Fruit fly (Drosophila melanogaster) whole organism, adult: ENCODE results near the gene PIG-H.

Experiments used
- CG12768 ChIP-seq: fragments of 200-800 bp; sonication (Bioruptor generic); optimal IDR thresholded peaks from 2 replicates; lab custom pipeline; 2017; ENCODE audit warnings: missing biosample characterization, missing genetic modification characterization, mild to moderate bottlenecking, moderate library complexity, missing genetic modification reagents
- CG14711 ChIP-seq: fragments of 200-800 bp; sonication (Bioruptor generic); optimal IDR thresholded peaks from 2 replicates; lab custom pipeline; 2018; ENCODE audit warnings: missing biosample characterization, mild to moderate bottlenecking, missing genetic modification characterization, moderate library complexity
- CG1620 ChIP-seq: fragments of 200-800 bp; sonication (Bioruptor generic); optimal IDR thresholded peaks from 2 replicates; lab custom pipeline; 2016; ENCODE audit warnings: missing biosample characterization, missing genetic modification characterization
- CG5204 ChIP-seq: fragments of 200-800 bp; sonication (Bioruptor generic); optimal IDR thresholded peaks from 2 replicates; lab custom pipeline; 2016; ENCODE audit warnings: missing biosample characterization, missing genetic modification characterization
- CG7045 ChIP-seq: fragments of 200-800 bp; sonication (Bioruptor generic); optimal IDR thresholded peaks from 2 replicates; lab custom pipeline; 2017; ENCODE audit warnings: missing biosample characterization, mild to moderate bottlenecking, missing genetic modification characterization
- CG7101 ChIP-seq: fragments of 200-800 bp; sonication (Bioruptor generic); optimal IDR thresholded peaks from 2 replicates; lab custom pipeline; 2018; ENCODE audit warnings: missing biosample characterization, mild to moderate bottlenecking, missing genetic modification characterization, moderate library complexity
- Crg-1 ChIP-seq: fragments of 200-800 bp; sonication (Bioruptor generic); optimal IDR thresholded peaks from 2 replicates; lab custom pipeline; 2016; ENCODE audit warnings: missing biosample characterization, missing genetic modification characterization
- Hr96 ChIP-seq: fragments of 200-800 bp; sonication (Bioruptor generic); optimal IDR thresholded peaks from 2 replicates; lab custom pipeline; 2016; ENCODE audit warnings: missing biosample characterization, missing genetic modification characterization
- Mnt ChIP-seq: fragments of 200-800 bp; sonication (Bioruptor generic); optimal IDR thresholded peaks from 2 replicates; lab custom pipeline; 2016; ENCODE audit warnings: missing biosample characterization, mild to moderate bottlenecking, missing genetic modification characterization
- bab1 ChIP-seq: fragments of 200-800 bp; sonication (Bioruptor generic); optimal IDR thresholded peaks from 3 replicates; lab custom pipeline; 2019; ENCODE audit warnings: missing biosample characterization, mild to moderate bottlenecking, missing genetic modification characterization, moderate library complexity
- cic ChIP-seq: fragments of 200-800 bp; sonication (Bioruptor generic); optimal IDR thresholded peaks from 2 replicates; lab custom pipeline; 2017; ENCODE audit warnings: missing biosample characterization, mild to moderate bottlenecking, missing genetic modification characterization, moderate library complexity
- kay ChIP-seq: fragments of 200-800 bp; sonication (Bioruptor generic); peaks from one replicate; lab custom pipeline; 2016; ENCODE audit warnings: missing biosample characterization, missing genetic modification characterization, borderline replicate concordance
- tj ChIP-seq: fragments of 200-800 bp; sonication (Bioruptor generic); optimal IDR thresholded peaks from 3 replicates; lab custom pipeline; 2017; ENCODE audit warnings: missing biosample characterization, mild to moderate bottlenecking, missing genetic modification characterization, moderate library complexity
- toe ChIP-seq: fragments of 200-800 bp; sonication (Bioruptor generic); optimal IDR thresholded peaks from 2 replicates; lab custom pipeline; 2016; ENCODE audit warnings: missing biosample characterization, missing genetic modification characterization

dm6 chr3R:7973049-7973448 is 26.6 kb upstream of the PIG-H start:
- no peak for TF ChIP-seq Mnt (GFP tag; lab: Kevin White, UChicago)
- TF ChIP-seq cic (GFP tag; lab: Kevin White, UChicago): no peak
- TF ChIP-seq CG7101 (tag; lab: Kevin White, UChicago): no peak
- TF ChIP-seq Hr96 (GFP tag; lab: Kevin White, UChicago): no peak
- TF ChIP-seq tj: no peak
- TF ChIP-seq CG14711 (tag; lab: Kevin White, UChicago): no peak
- no peak for TF ChIP-seq kay
- no peak for TF ChIP-seq CG12768
- TF ChIP-seq CG1620 (GFP tag; lab: Kevin White, UChicago): no peak
- TF ChIP-seq toe (GFP tag; lab: Kevin White, UChicago): no peak
- TF ChIP-seq CG5204 (GFP tag; lab: Kevin White, UChicago): no peak
- no peak for TF ChIP-seq bab1 (GFP tag; lab: Kevin White, UChicago)
- no peak for TF ChIP-seq CG7045 (GFP tag; lab: Kevin White, UChicago)
- TF ChIP-seq Crg-1 (GFP tag; lab: Kevin White, UChicago): no peak
